Worm (Caenorhabditis elegans) whole organism, L4 larva: ENCODE measurements around the gene mrp-2.

Source experiments
- F10B5.3 ChIP-seq: sonication (generic microtip); optimal IDR thresholded peaks from 2 replicates; lab custom pipeline; 2016; ENCODE audit warnings: mild to moderate bottlenecking, missing genetic modification characterization, missing compliant biosample characterization
- F26F4.8 ChIP-seq: fragments of 200-800 bp; sonication (Bioruptor generic); conservative IDR thresholded peaks from 2 replicates; pipeline ENCODE4 v1.3.6; 2022; ENCODE audit warnings: missing genetic modification characterization, missing compliant biosample characterization
- F44E2.7 ChIP-seq: fragments of 200-800 bp; sonication (Bioruptor generic); IDR thresholded peaks from 2 replicates; pipeline ENCODE4 v2.1.2; 2022; ENCODE audit warnings: missing genetic modification characterization, missing compliant biosample characterization
- F49E8.2 ChIP-seq: sonication (generic microtip); optimal IDR thresholded peaks from 2 replicates; lab custom pipeline; 2016; ENCODE audit warnings: missing compliant biosample characterization, mild to moderate bottlenecking, missing genetic modification characterization, borderline replicate concordance
- R02D3.7 ChIP-seq: fragments of 150-350 bp; sonication (generic microtip); optimal IDR thresholded peaks from 3 replicates; lab custom pipeline; 2014; ENCODE audit warnings: missing biosample characterization, missing genetic modification characterization
- T20F7.1 ChIP-seq: fragments of 200-800 bp; sonication (Bioruptor generic); optimal IDR thresholded peaks from 2 replicates; lab custom pipeline; 2018; ENCODE audit warnings: mild to moderate bottlenecking, missing genetic modification characterization, missing compliant biosample characterization
- T26A8.4 ChIP-seq: fragments of 200-800 bp; sonication (Bioruptor generic); IDR thresholded peaks from 2 replicates; pipeline ENCODE4 v1.3.6; 2022; ENCODE audit warnings: missing genetic modification characterization, missing compliant biosample characterization
- Y48G9A.11 ChIP-seq: fragments of 200-800 bp; sonication (Bioruptor generic); IDR thresholded peaks from 2 replicates; pipeline ENCODE4 v1.3.6; 2022; ENCODE audit warnings: missing genetic modification reagents, missing genetic modification characterization, missing compliant biosample characterization
- Y5F2A.4 ChIP-seq: fragments of 200-800 bp; sonication (Bioruptor generic); optimal IDR thresholded peaks from 2 replicates; lab custom pipeline; 2018; ENCODE audit warnings: mild to moderate bottlenecking, missing genetic modification characterization, missing compliant biosample characterization
- aha-1 ChIP-seq: fragments of 150-350 bp; peaks from one replicate; lab custom pipeline; 2014; ENCODE audit warnings: missing biosample characterization, missing genetic modification characterization
- ama-1 ChIP-seq: fragments of 150-350 bp; optimal IDR thresholded peaks from 2 replicates; lab custom pipeline; 2014; ENCODE audit warnings: inconsistent platforms, mixed read lengths
- arid-1 ChIP-seq: fragments of 200-800 bp; sonication (Bioruptor generic); conservative IDR thresholded peaks from 2 replicates; pipeline ENCODE4 v1.3.6; 2022; ENCODE audit warnings: missing genetic modification reagents, missing genetic modification characterization, missing compliant biosample characterization
- attf-4 ChIP-seq: sonication (generic microtip); optimal IDR thresholded peaks from 3 replicates; lab custom pipeline; 2017; ENCODE audit warnings: missing biosample characterization, missing genetic modification characterization
- ceh-20 ChIP-seq: fragments of 200-800 bp; sonication (Bioruptor generic); IDR thresholded peaks from 2 replicates; pipeline ENCODE4 v1.3.6; 2022; ENCODE audit warnings: missing genetic modification reagents, missing genetic modification characterization, missing compliant biosample characterization
- ceh-44 ChIP-seq: fragments of 200-800 bp; sonication (Bioruptor generic); IDR thresholded peaks from 2 replicates; pipeline ENCODE4 v1.3.6; 2022; ENCODE audit warnings: missing genetic modification reagents, missing genetic modification characterization, missing compliant biosample characterization
- ceh-62 ChIP-seq: sonication (generic microtip); optimal IDR thresholded peaks from 2 replicates; lab custom pipeline; 2017; ENCODE audit warnings: missing biosample characterization, missing genetic modification characterization
- ces-1 ChIP-seq: fragments of 150-350 bp; sonication (generic microtip); optimal IDR thresholded peaks from 4 replicates; lab custom pipeline; 2014; ENCODE audit warnings: missing biosample characterization, missing genetic modification reagents, missing genetic modification characterization
- cey-2 ChIP-seq: sonication (generic microtip); optimal IDR thresholded peaks from 3 replicates; lab custom pipeline; 2017; ENCODE audit warnings: missing genetic modification characterization, mild to moderate bottlenecking, missing compliant biosample characterization, antibody characterized with exemption, borderline replicate concordance; ENCODE audit not compliant: insufficient read depth
- ctbp-1 ChIP-seq: fragments of 200-800 bp; sonication (Bioruptor generic); IDR thresholded peaks from 2 replicates; pipeline ENCODE4 v1.3.6; 2022; ENCODE audit warnings: missing genetic modification reagents, missing genetic modification characterization, missing compliant biosample characterization
- daf-12 ChIP-seq: fragments of 150-350 bp; optimal IDR thresholded peaks from 2 replicates; lab custom pipeline; 2014; ENCODE audit warnings: missing biosample characterization, missing genetic modification reagents, missing genetic modification characterization
- daf-19 ChIP-seq: fragments of 200-800 bp; sonication (Bioruptor generic); conservative IDR thresholded peaks from 2 replicates; pipeline ENCODE4 v1.3.6; 2022; ENCODE audit warnings: missing genetic modification characterization, missing compliant biosample characterization
- daf-8 ChIP-seq: fragments of 200-800 bp; sonication (Bioruptor generic); IDR thresholded peaks from 2 replicates; pipeline ENCODE4 v1.3.6; 2022; ENCODE audit warnings: missing genetic modification characterization, missing compliant biosample characterization
- dmd-9 ChIP-seq: fragments of 200-800 bp; sonication (Bioruptor generic); IDR thresholded peaks from 2 replicates; pipeline ENCODE4 v1.3.6; 2022; ENCODE audit warnings: missing genetic modification reagents, missing genetic modification characterization, missing compliant biosample characterization
- dpl-1 ChIP-seq: fragments of 150-350 bp; optimal IDR thresholded peaks from 2 replicates; lab custom pipeline; 2014; ENCODE audit warnings: missing biosample characterization, missing genetic modification reagents, missing genetic modification characterization
- egl-27 ChIP-seq: sonication (generic microtip); optimal IDR thresholded peaks from 3 replicates; lab custom pipeline; 2017; ENCODE audit warnings: missing biosample characterization, missing genetic modification reagents, missing genetic modification characterization
- egl-43 ChIP-seq: fragments of 200-800 bp; sonication (Bioruptor generic); IDR thresholded peaks from 2 replicates; pipeline ENCODE4 v1.3.6; 2022; ENCODE audit warnings: missing genetic modification reagents, missing genetic modification characterization, missing compliant biosample characterization
- fkh-10 ChIP-seq: fragments of 150-350 bp; optimal IDR thresholded peaks from 2 replicates; lab custom pipeline; 2014; ENCODE audit warnings: missing biosample characterization, missing genetic modification reagents, missing genetic modification characterization
- hif-1 ChIP-seq, 2 experiments: sonication (generic microtip); optimal IDR thresholded peaks; 2 replicates each; lab custom pipeline; 2016 to 2017; ENCODE audit warnings: missing compliant biosample characterization in 2 of 2, missing genetic modification characterization in 2 of 2, missing genetic modification reagents in 2 of 2, missing genotype in 2 of 2, mild to moderate bottlenecking in 1 of 2
- hlh-30 ChIP-seq: sonication (generic microtip); optimal IDR thresholded peaks from 2 replicates; lab custom pipeline; 2017; ENCODE audit warnings: antibody characterized with exemption, mild to moderate bottlenecking, missing genetic modification characterization, missing compliant biosample characterization; ENCODE audit not compliant: insufficient read depth
- hmg-1.1 ChIP-seq: fragments of 200-800 bp; sonication (Bioruptor generic); IDR thresholded peaks from 2 replicates; pipeline ENCODE4 v1.3.6; 2022; ENCODE audit warnings: missing genetic modification reagents, missing genetic modification characterization, missing compliant biosample characterization
- lin-29 ChIP-seq: fragments of 200-800 bp; sonication (Bioruptor generic); IDR thresholded peaks from 2 replicates; pipeline ENCODE4 v1.3.6; 2022; ENCODE audit warnings: missing genetic modification reagents, missing genetic modification characterization, missing compliant biosample characterization
- lir-3 ChIP-seq: sonication (generic microtip); optimal IDR thresholded peaks from 2 replicates; lab custom pipeline; 2016; ENCODE audit warnings: mild to moderate bottlenecking, missing genetic modification characterization, missing compliant biosample characterization
- lsy-2 ChIP-seq, 2 experiments: fragments of 150-350 bp in 1 of 2; sonication (generic microtip) in 1 of 2; optimal IDR thresholded peaks; 2 replicates each; lab custom pipeline; 2014 to 2017; ENCODE audit warnings: missing biosample characterization in 2 of 2, missing genetic modification characterization in 2 of 2
- madf-9 ChIP-seq: fragments of 200-800 bp; sonication (Bioruptor generic); conservative IDR thresholded peaks from 2 replicates; pipeline ENCODE4 v1.3.6; 2022; ENCODE audit warnings: missing genetic modification reagents, missing genetic modification characterization, missing compliant biosample characterization
- mdl-1 ChIP-seq, 2 experiments: fragments of 150-350 bp in 1 of 2; sonication (generic microtip) in 1 of 2; optimal IDR thresholded peaks; 2 replicates each; lab custom pipeline; 2014 to 2017; ENCODE audit warnings: missing biosample characterization in 2 of 2, missing genetic modification characterization in 2 of 2
- mes-2 ChIP-seq: sonication (generic microtip); optimal IDR thresholded peaks from 2 replicates; lab custom pipeline; 2016; ENCODE audit warnings: missing genotype, mild to moderate bottlenecking, missing genetic modification characterization, missing compliant biosample characterization; ENCODE audit not compliant: poor library complexity, severe bottlenecking
- nhr-111 ChIP-seq: fragments of 200-800 bp; sonication (Bioruptor generic); optimal IDR thresholded peaks from 2 replicates; lab custom pipeline; 2018; ENCODE audit warnings: mild to moderate bottlenecking, missing genetic modification characterization, missing compliant biosample characterization
- nhr-42 ChIP-seq: fragments of 200-800 bp; sonication (Bioruptor generic); IDR thresholded peaks from 2 replicates; pipeline ENCODE4 v1.3.6; 2022; ENCODE audit warnings: missing genetic modification characterization, missing compliant biosample characterization
- nhr-77 ChIP-seq: fragments of 150-350 bp; optimal IDR thresholded peaks from 2 replicates; lab custom pipeline; 2014; ENCODE audit warnings: missing biosample characterization, missing genetic modification characterization
- pqm-1 ChIP-seq: sonication (generic microtip); optimal IDR thresholded peaks from 2 replicates; lab custom pipeline; 2017; ENCODE audit warnings: missing biosample characterization, missing genetic modification characterization
- rbr-2 ChIP-seq: sonication (generic microtip); optimal IDR thresholded peaks from 2 replicates; lab custom pipeline; 2016; ENCODE audit warnings: missing genotype, missing genetic modification characterization, missing compliant biosample characterization
- saeg-2 ChIP-seq: fragments of 200-800 bp; sonication (Bioruptor generic); IDR thresholded peaks from 2 replicates; pipeline ENCODE4 v1.3.6; 2022; ENCODE audit warnings: missing genetic modification reagents, missing genetic modification characterization, missing compliant biosample characterization
- sdz-12 ChIP-seq: fragments of 200-800 bp; sonication (Bioruptor generic); optimal IDR thresholded peaks from 2 replicates; lab custom pipeline; 2018; ENCODE audit warnings: mild to moderate bottlenecking, missing genetic modification characterization, missing compliant biosample characterization
- skn-1 ChIP-seq: fragments of 150-350 bp; optimal IDR thresholded peaks from 2 replicates; lab custom pipeline; 2014; ENCODE audit warnings: missing biosample characterization, missing genetic modification characterization
- snpc-4 ChIP-seq: fragments of 150-350 bp; optimal IDR thresholded peaks from 2 replicates; lab custom pipeline; 2014; ENCODE audit warnings: missing biosample characterization, missing genetic modification characterization
- spr-1 ChIP-seq: sonication (generic microtip); optimal IDR thresholded peaks from 2 replicates; lab custom pipeline; 2016; ENCODE audit warnings: mild to moderate bottlenecking, missing genetic modification characterization, missing compliant biosample characterization
- unc-130 ChIP-seq: sonication (generic microtip); optimal IDR thresholded peaks from 2 replicates; lab custom pipeline; 2016; ENCODE audit warnings: missing genetic modification reagents, missing genetic modification characterization, missing compliant biosample characterization
- unc-62 ChIP-seq, 3 experiments: fragments of 150-350 bp in 1 of 3; sonication (generic microtip); optimal IDR thresholded peaks in 2 of 3; peaks in 1 of 3; 1 replicate in 1 of 3; 2 replicates in 2 of 3; lab custom pipeline; 2014 to 2017; ENCODE audit warnings: missing biosample characterization in 3 of 3, missing genetic modification characterization in 3 of 3, missing genetic modification reagents in 3 of 3, missing genotype in 1 of 3
- zip-11 ChIP-seq: fragments of 200-800 bp; sonication (Bioruptor generic); IDR thresholded peaks from 2 replicates; pipeline ENCODE4 v1.3.6; 2022; ENCODE audit warnings: missing genetic modification characterization, missing compliant biosample characterization

mrp-2 gene

DNA sequence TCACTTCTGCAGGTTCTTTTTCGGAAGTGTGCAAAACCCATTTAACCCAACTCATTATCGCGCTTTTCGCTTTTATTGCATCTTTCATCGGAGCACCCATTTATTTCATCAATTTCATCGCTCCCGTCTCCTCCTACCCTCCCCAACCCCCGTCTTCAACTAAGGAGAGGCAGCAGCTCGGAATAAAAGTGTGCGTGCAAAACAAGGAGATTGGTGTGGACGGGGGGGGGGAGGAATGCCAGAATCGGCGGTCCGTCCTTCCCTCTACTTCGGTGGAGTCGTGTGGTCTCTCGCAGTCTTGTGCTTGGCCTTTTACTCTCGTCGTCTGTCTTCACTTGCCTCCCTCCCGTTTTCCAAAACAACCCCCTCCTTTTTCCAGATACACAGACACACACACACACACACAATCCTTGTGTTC is 28.8 kb upstream of the mrp-2 start (continued):
- TF ChIP-seq rbr-2 (tag; lab: Kevin White, UChicago) (peak; percentile 69), daf-19 (GFP tag; lab: Robert Waterston, UW) (no peak), ceh-62 (tag; lab: Kevin White, UChicago) (no peak), egl-43 (GFP tag; lab: Robert Waterston, UW) (peak; percentile 68), mdl-1 (tag; optimal IDR thresholded peaks at IDR 0.05; lab: Kevin White, UChicago) (peak in 1 of 2 experiments; percentile 42), ceh-20 (0 out of 2 replicates have a peak, but pooled peaks have one; percentile 63), nhr-77 (tag; lab: Kevin White, UChicago) (no peak), fkh-10 (GFP tag; lab: Kevin White, UChicago) (peak; percentile 84), ctbp-1 (GFP tag; lab: Robert Waterston, UW) (0 out of 2 replicates have a peak, but pooled peaks have one; percentile 52), hlh-30 (tag; lab: Kevin White, UChicago) (peak; percentile 79), hif-1 (tag; optimal IDR thresholded peaks at IDR 0.05; lab: Kevin White, UChicago) (peak in 1 of 2 experiments; percentile 88), ceh-44 (GFP tag; lab: Robert Waterston, UW) (0 out of 2 replicates have a peak, but pooled peaks have one; percentile 4), lsy-2 (tag; optimal IDR thresholded peaks at IDR 0.05; lab: Kevin White, UChicago) (peak in 1 of 2 experiments; percentile 32), F44E2.7 (GFP tag; lab: Robert Waterston, UW) (no peak), daf-8 (no peak), nhr-42 (GFP tag; lab: Robert Waterston, UW) (no peak)

DNA sequence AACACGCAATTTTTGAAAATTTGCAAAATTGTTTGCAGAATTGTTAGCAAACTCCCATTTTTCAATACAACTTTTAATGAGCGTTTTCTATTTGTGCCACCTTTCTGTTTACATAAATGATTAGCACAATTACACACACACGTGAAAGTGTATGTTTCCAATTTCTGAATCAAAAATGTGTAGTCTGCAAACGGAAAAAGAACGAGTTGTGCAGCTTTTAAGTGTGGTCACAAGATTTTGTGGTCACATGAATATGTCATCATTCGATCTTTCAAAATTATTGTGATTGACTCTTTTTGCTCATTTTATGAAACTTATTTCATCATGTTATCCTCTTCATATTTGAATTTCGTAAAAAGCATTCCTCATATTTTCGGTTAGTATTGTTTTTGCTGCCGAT is 28.2 kb upstream of the mrp-2 start:
- no peak for TF ChIP-seq lin-29 (GFP tag; lab: Robert Waterston, UW)
- TF ChIP-seq nhr-42 (GFP tag; lab: Robert Waterston, UW), result no peak
- TF ChIP-seq madf-9 (GFP tag; lab: Robert Waterston, UW), result no peak
- TF ChIP-seq F26F4.8 (GFP tag; lab: Robert Waterston, UW), result no peak
- TF ChIP-seq T26A8.4 (GFP tag; lab: Robert Waterston, UW), result no peak
- TF ChIP-seq sdz-12 (GFP tag; lab: Kevin White, UChicago), result no peak
- no peak for TF ChIP-seq egl-27 (tag; lab: Kevin White, UChicago)
- TF ChIP-seq F49E8.2 (tag; lab: Kevin White, UChicago), result no peak
- no peak for TF ChIP-seq aha-1 (tag; lab: Kevin White, UChicago)
- TF ChIP-seq spr-1 (tag; lab: Kevin White, UChicago), result no peak
- no peak for TF ChIP-seq Y48G9A.11 (GFP tag; lab: Robert Waterston, UW)
- no peak for TF ChIP-seq attf-4 (tag; lab: Kevin White, UChicago)
- no peak for TF ChIP-seq Y5F2A.4
- TF ChIP-seq ctbp-1 (GFP tag; lab: Robert Waterston, UW), result no peak
- no peak for TF ChIP-seq unc-130 (GFP tag; lab: Kevin White, UChicago)
- no peak for TF ChIP-seq cey-2 (tag; lab: Kevin White, UChicago)
- TF ChIP-seq lir-3 (tag; lab: Kevin White, UChicago), result no peak
- peak in 1 of 2 experiments; percentile 94 for TF ChIP-seq unc-62 (GFP tag; optimal IDR thresholded peaks at IDR 0.05 in 1 of 2; lab: Kevin White, UChicago)
- TF ChIP-seq unc-62 (tag; optimal IDR thresholded peaks at IDR 0.05; lab: Kevin White, UChicago), result no peak
- TF ChIP-seq mes-2 (tag; lab: Kevin White, UChicago), result no peak
- no peak for TF ChIP-seq zip-11 (GFP tag; lab: Robert Waterston, UW)
- no peak for TF ChIP-seq R02D3.7 (tag; lab: Kevin White, UChicago)
- TF ChIP-seq nhr-111 (GFP tag; lab: Kevin White, UChicago), result no peak
- TF ChIP-seq snpc-4 (tag; lab: Kevin White, UChicago), result no peak
- TF ChIP-seq dmd-9 (GFP tag; lab: Robert Waterston, UW), result no peak
- TF ChIP-seq arid-1 (GFP tag; lab: Robert Waterston, UW), result no peak
- no peak for TF ChIP-seq dpl-1
- no peak for TF ChIP-seq skn-1
- TF ChIP-seq F10B5.3 (tag; lab: Kevin White, UChicago), result no peak
- no peak for TF ChIP-seq hmg-1.1 (GFP tag; lab: Robert Waterston, UW)
- TF ChIP-seq saeg-2 (GFP tag; lab: Robert Waterston, UW), result no peak
- TF ChIP-seq daf-12 (tag; lab: Kevin White, UChicago), result no peak
- no peak for TF ChIP-seq ceh-20
- peak; percentile 18 for TF ChIP-seq T20F7.1 (GFP tag; lab: Kevin White, UChicago)
- TF ChIP-seq ces-1 (GFP tag; lab: Kevin White, UChicago), result no peak
- TF ChIP-seq ama-1, result no peak
- TF ChIP-seq pqm-1 (tag; lab: Kevin White, UChicago), result peak; percentile 5
